Worm (Caenorhabditis elegans): Measurements from ENCODE around the gene ced-3.

DNA sequence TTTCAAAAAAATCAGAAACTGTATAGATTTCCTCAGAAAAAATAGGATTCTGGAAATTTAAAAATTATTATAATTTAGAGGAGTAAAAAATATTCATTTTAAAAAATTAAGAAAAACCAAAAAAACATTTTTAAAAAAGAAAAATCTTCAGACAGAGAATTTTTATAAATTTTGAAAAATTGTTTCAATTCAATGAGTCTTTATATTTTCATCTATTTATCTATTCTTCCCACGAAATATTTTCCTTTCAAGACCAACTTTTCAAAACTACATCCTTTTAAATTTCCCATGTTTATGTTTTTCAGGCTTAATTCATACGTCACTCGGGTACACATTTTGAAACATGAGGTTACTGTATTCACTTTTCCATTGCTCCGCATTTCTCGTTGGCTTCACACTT lies 33.7 kb downstream of the ced-3 start, which contains the start of gene nas-14:
- TF ChIP-seq nhr-77 (tag; optimal IDR thresholded peaks at IDR 0.05) (no peak), aly-2 (tag; optimal IDR thresholded peaks at IDR 0.05) (no peak), lin-39 (tag; optimal IDR thresholded peaks at IDR 0.05) (no peak), pqm-1 (tag; optimal IDR thresholded peaks at IDR 0.05) (no peak), mdl-1 (tag; optimal IDR thresholded peaks at IDR 0.05) (no peak), sox-4 (tag; optimal IDR thresholded peaks at IDR 0.05) (no peak), ztf-4 (tag; optimal IDR thresholded peaks at IDR 0.05) (no peak)

Measured in whole organism, L1 larva.